Fruit fly (Drosophila melanogaster) whole organism, embryonic: ENCODE results near the gene IntS4.

Experiments
- CG10274 ChIP-seq: fragments of 200-800 bp; sonication (Bioruptor generic); optimal IDR thresholded peaks from 3 replicates; lab custom pipeline; 2017; ENCODE audit warnings: missing biosample characterization, mild to moderate bottlenecking, missing genetic modification characterization
- CG10543 ChIP-seq: fragments of 200-800 bp; sonication (Bioruptor generic); optimal IDR thresholded peaks from 3 replicates; lab custom pipeline; 2017; ENCODE audit warnings: missing biosample characterization, mild to moderate bottlenecking, missing genetic modification characterization, moderate library complexity
- CG11085 ChIP-seq: fragments of 200-800 bp; sonication (Bioruptor generic); IDR thresholded peaks from 2 replicates; pipeline ENCODE4 v1.3.6; 2022; ENCODE audit warnings: missing biosample characterization, missing genetic modification characterization
- CG13775 ChIP-seq: fragments of 200-800 bp; sonication (Bioruptor generic); optimal IDR thresholded peaks from 3 replicates; lab custom pipeline; 2017; ENCODE audit warnings: missing biosample characterization, mild to moderate bottlenecking, missing genetic modification characterization
- CG14667 ChIP-seq: fragments of 200-800 bp; sonication (Bioruptor generic); IDR thresholded peaks from 2 replicates; pipeline ENCODE4 v1.3.6; 2022; ENCODE audit warnings: missing biosample characterization, missing genetic modification characterization
- CG14860 ChIP-seq: fragments of 200-800 bp; sonication (Bioruptor generic); IDR thresholded peaks from 3 replicates; pipeline ENCODE4 v1.3.6; 2022; ENCODE audit warnings: missing biosample characterization, missing genetic modification characterization; ENCODE audit not compliant: partially characterized antibody
- CG15514 ChIP-seq: fragments of 200-800 bp; sonication (Bioruptor generic); optimal IDR thresholded peaks from 3 replicates; lab custom pipeline; 2017; ENCODE audit warnings: missing biosample characterization, missing genetic modification characterization, mild to moderate bottlenecking, moderate library complexity, missing genetic modification reagents
- CG17829 ChIP-seq: fragments of 200-800 bp; optimal IDR thresholded peaks from 2 replicates; lab custom pipeline; 2019; ENCODE audit warnings: missing biosample characterization, mild to moderate bottlenecking, missing genetic modification characterization, moderate library complexity
- CG1792 ChIP-seq: fragments of 200-800 bp; sonication (Bioruptor generic); optimal IDR thresholded peaks from 2 replicates; lab custom pipeline; 2016; ENCODE audit warnings: missing biosample characterization, missing genetic modification characterization
- CG2875 ChIP-seq: fragments of 200-800 bp; sonication (Bioruptor generic); optimal IDR thresholded peaks from 2 replicates; lab custom pipeline; 2017; ENCODE audit warnings: missing biosample characterization, mild to moderate bottlenecking, missing genetic modification characterization, missing genetic modification reagents
- CG2889 ChIP-seq: fragments of 200-800 bp; sonication (Bioruptor generic); IDR thresholded peaks from 3 replicates; pipeline ENCODE4 v1.3.6; 2022; ENCODE audit warnings: missing biosample characterization, missing genetic modification characterization
- CG30403 ChIP-seq: fragments of 200-800 bp; sonication (Bioruptor generic); optimal IDR thresholded peaks from 3 replicates; lab custom pipeline; 2016; ENCODE audit warnings: missing biosample characterization, missing genetic modification characterization
- CG31388 ChIP-seq: fragments of 200-800 bp; sonication (Bioruptor generic); optimal IDR thresholded peaks from 2 replicates; lab custom pipeline; 2016; ENCODE audit warnings: missing biosample characterization, missing genetic modification characterization
- CG32767 ChIP-seq: fragments of 200-800 bp; sonication (Bioruptor generic); IDR thresholded peaks from 2 replicates; pipeline ENCODE4 v1.3.6; 2022; ENCODE audit warnings: missing biosample characterization, missing genetic modification characterization
- CG3281 ChIP-seq: fragments of 200-800 bp; sonication (Bioruptor generic); optimal IDR thresholded peaks from 3 replicates; lab custom pipeline; 2017; ENCODE audit warnings: missing biosample characterization, mild to moderate bottlenecking, missing genetic modification characterization
- CG4617 ChIP-seq: fragments of 200-800 bp; sonication (Bioruptor generic); optimal IDR thresholded peaks from 3 replicates; lab custom pipeline; 2016; ENCODE audit warnings: missing biosample characterization, missing genetic modification characterization, borderline replicate concordance
- CG4707 ChIP-seq: fragments of 200-800 bp; sonication (Bioruptor generic); optimal IDR thresholded peaks from 2 replicates; lab custom pipeline; 2018; ENCODE audit warnings: missing biosample characterization, mild to moderate bottlenecking, missing genetic modification characterization, moderate library complexity
- CG4730 ChIP-seq: fragments of 200-800 bp; sonication (Bioruptor generic); IDR thresholded peaks from 2 replicates; pipeline ENCODE4 v1.3.6; 2022; ENCODE audit warnings: missing biosample characterization, missing genetic modification characterization
- CG4820 ChIP-seq: fragments of 200-800 bp; sonication (Bioruptor generic); optimal IDR thresholded peaks from 3 replicates; lab custom pipeline; 2016; ENCODE audit warnings: missing biosample characterization, missing genetic modification characterization
- CG6689 ChIP-seq: fragments of 200-800 bp; sonication (Bioruptor generic); IDR thresholded peaks from 2 replicates; pipeline ENCODE4 v1.3.6; 2022; ENCODE audit warnings: missing biosample characterization, missing genetic modification characterization
- CG7357 ChIP-seq: fragments of 200-800 bp; sonication (Bioruptor generic); IDR thresholded peaks from 3 replicates; pipeline ENCODE4 v1.3.6; 2022; ENCODE audit warnings: missing biosample characterization, missing genetic modification characterization
- CG7745 ChIP-seq: fragments of 200-800 bp; sonication (Bioruptor generic); optimal IDR thresholded peaks from 2 replicates; lab custom pipeline; 2018; ENCODE audit warnings: missing biosample characterization, mild to moderate bottlenecking, missing genetic modification characterization, moderate library complexity
- CG8281 ChIP-seq: fragments of 200-800 bp; sonication (Bioruptor generic); optimal IDR thresholded peaks from 2 replicates; lab custom pipeline; 2018; ENCODE audit warnings: missing biosample characterization, mild to moderate bottlenecking, missing genetic modification characterization, moderate library complexity
- CHES-1-like ChIP-seq: fragments of 200-800 bp; sonication (Bioruptor generic); optimal IDR thresholded peaks from 2 replicates; lab custom pipeline; 2016; ENCODE audit warnings: missing biosample characterization, missing genetic modification characterization
- D19B ChIP-seq: fragments of 200-800 bp; sonication (Bioruptor generic); optimal IDR thresholded peaks from 2 replicates; lab custom pipeline; 2017; ENCODE audit warnings: missing biosample characterization, mild to moderate bottlenecking, missing genetic modification characterization
- MESR4 ChIP-seq: fragments of 200-800 bp; sonication (Bioruptor generic); optimal IDR thresholded peaks from 2 replicates; lab custom pipeline; 2018; ENCODE audit warnings: missing biosample characterization, mild to moderate bottlenecking, missing genetic modification characterization, moderate library complexity
- Mrtf ChIP-seq: fragments of 200-800 bp; sonication (Bioruptor generic); IDR thresholded peaks from 3 replicates; pipeline ENCODE4 v1.3.6; 2022; ENCODE audit warnings: missing biosample characterization, missing genetic modification characterization
- Rfx ChIP-seq: fragments of 200-800 bp; sonication (Bioruptor generic); IDR thresholded peaks from 2 replicates; pipeline ENCODE4 v1.3.6; 2022; ENCODE audit warnings: missing biosample characterization, missing genetic modification characterization
- Rx ChIP-seq: fragments of 200-800 bp; sonication (Bioruptor generic); IDR thresholded peaks from 2 replicates; pipeline ENCODE4 v1.3.6; 2022; ENCODE audit warnings: missing biosample characterization, missing genetic modification characterization
- Taf1 ChIP-seq: fragments of 200-800 bp; sonication (Bioruptor generic); IDR thresholded peaks from 2 replicates; pipeline ENCODE4 v1.3.6; 2022; ENCODE audit warnings: missing biosample characterization, missing genetic modification characterization
- bcd ChIP-seq: fragments of 200-800 bp; sonication (Bioruptor generic); optimal IDR thresholded peaks from 2 replicates; lab custom pipeline; 2017; ENCODE audit warnings: missing biosample characterization, mild to moderate bottlenecking, missing genetic modification characterization
- bigmax ChIP-seq: fragments of 200-800 bp; sonication (Bioruptor generic); optimal IDR thresholded peaks from 2 replicates; lab custom pipeline; 2018; ENCODE audit warnings: missing biosample characterization, mild to moderate bottlenecking, missing genetic modification characterization
- bsh ChIP-seq, 2 experiments: fragments of 200-800 bp; sonication (Bioruptor generic); optimal IDR thresholded peaks; 2 replicates each; lab custom pipeline; 2017 to 2018; ENCODE audit warnings: mild to moderate bottlenecking in 2 of 2, missing biosample characterization in 2 of 2, missing genetic modification characterization in 2 of 2, moderate library complexity in 1 of 2
- cad ChIP-seq: fragments of >200 bp; optimal IDR thresholded peaks from 2 replicates; lab custom pipeline; 2017; ENCODE audit warnings: missing biosample characterization, missing genetic modification characterization
- dmrt11E ChIP-seq: fragments of 200-800 bp; sonication (Bioruptor generic); optimal IDR thresholded peaks from 3 replicates; lab custom pipeline; 2018; ENCODE audit warnings: missing biosample characterization, mild to moderate bottlenecking, missing genetic modification characterization, moderate library complexity
- dmrt99B ChIP-seq: fragments of 200-800 bp; sonication (Bioruptor generic); optimal IDR thresholded peaks from 2 replicates; lab custom pipeline; 2018; ENCODE audit warnings: missing biosample characterization, mild to moderate bottlenecking, missing genetic modification characterization, moderate library complexity
- gcm2 ChIP-seq: fragments of 200-800 bp; sonication (Bioruptor generic); optimal IDR thresholded peaks from 2 replicates; lab custom pipeline; 2016; ENCODE audit warnings: missing biosample characterization, missing genetic modification characterization
- gem ChIP-seq: fragments of 200-800 bp; sonication (Bioruptor generic); optimal IDR thresholded peaks from 2 replicates; lab custom pipeline; 2019; ENCODE audit warnings: missing biosample characterization, mild to moderate bottlenecking, missing genetic modification characterization, moderate library complexity
- gro ChIP-seq: fragments of 200-800 bp; sonication (Bioruptor generic); optimal IDR thresholded peaks from 2 replicates; lab custom pipeline; 2016; ENCODE audit warnings: missing biosample characterization, missing genetic modification characterization
- h ChIP-seq: fragments of >200 bp; optimal IDR thresholded peaks from 2 replicates; lab custom pipeline; 2017
- hbn ChIP-seq: fragments of 200-800 bp; sonication (Bioruptor generic); IDR thresholded peaks from 2 replicates; pipeline ENCODE4 v1.3.6; 2022; ENCODE audit warnings: missing biosample characterization, missing genetic modification characterization; ENCODE audit not compliant: partially characterized antibody
- ind ChIP-seq: fragments of 200-800 bp; sonication (Bioruptor generic); optimal IDR thresholded peaks from 3 replicates; lab custom pipeline; 2016; ENCODE audit warnings: missing biosample characterization, missing genetic modification characterization
- kni ChIP-seq: fragments of 200-800 bp; sonication (Bioruptor generic); optimal IDR thresholded peaks from 3 replicates; lab custom pipeline; 2017; ENCODE audit warnings: mild to moderate bottlenecking, missing biosample characterization, missing genetic modification reagents, missing genetic modification characterization
- maf-S ChIP-seq: fragments of 200-800 bp; sonication (Bioruptor generic); optimal IDR thresholded peaks from 2 replicates; lab custom pipeline; 2016; ENCODE audit warnings: missing biosample characterization, missing genetic modification characterization
- mam ChIP-seq: fragments of 200-800 bp; sonication (Bioruptor generic); optimal IDR thresholded peaks from 3 replicates; lab custom pipeline; 2016; ENCODE audit warnings: missing biosample characterization, missing genetic modification characterization
- nerfin-2 ChIP-seq: fragments of 200-800 bp; sonication (Bioruptor generic); IDR thresholded peaks from 2 replicates; pipeline ENCODE4 v1.3.6; 2022; ENCODE audit warnings: missing biosample characterization, missing genetic modification characterization; ENCODE audit not compliant: partially characterized antibody
- pb ChIP-seq: fragments of 200-800 bp; sonication (Bioruptor generic); optimal IDR thresholded peaks from 3 replicates; lab custom pipeline; 2016; ENCODE audit warnings: missing biosample characterization, missing genetic modification characterization
- pho ChIP-seq: fragments of 200-800 bp; sonication (Bioruptor generic); optimal IDR thresholded peaks from 2 replicates; lab custom pipeline; 2016; ENCODE audit warnings: missing biosample characterization, missing genetic modification characterization
- schlank ChIP-seq: fragments of 200-800 bp; sonication (Bioruptor generic); optimal IDR thresholded peaks from 2 replicates; lab custom pipeline; 2018; ENCODE audit warnings: missing biosample characterization, mild to moderate bottlenecking, missing genetic modification characterization
- stwl ChIP-seq: fragments of 200-800 bp; sonication (Bioruptor generic); optimal IDR thresholded peaks from 3 replicates; lab custom pipeline; 2018; ENCODE audit warnings: missing biosample characterization, mild to moderate bottlenecking, missing genetic modification characterization, moderate library complexity
- tup ChIP-seq: fragments of 200-800 bp; sonication (Bioruptor generic); optimal IDR thresholded peaks from 2 replicates; lab custom pipeline; 2016; ENCODE audit warnings: missing biosample characterization, mild to moderate bottlenecking, missing genetic modification characterization, moderate library complexity
- z ChIP-seq: fragments of 200-800 bp; sonication (Bioruptor generic); IDR thresholded peaks from 3 replicates; pipeline ENCODE4 v1.3.6; 2022; ENCODE audit warnings: missing biosample characterization, missing genetic modification characterization

Gene IntS4

dm6 chrX:8583159-8583558 lies 24.6 kb upstream of the IntS4 start (continued):
- TF ChIP-seq CG2889: no peak
- TF ChIP-seq CG4707 (GFP tag; lab: Kevin White, UChicago): no peak
- TF ChIP-seq Mrtf (GFP tag; lab: Robert Waterston, UW): 0 out of 3 replicates have a peak, but pooled peaks have one; percentile 34
- TF ChIP-seq CG6689 (GFP tag; lab: Robert Waterston, UW): no peak
- TF ChIP-seq maf-S (GFP tag; lab: Kevin White, UChicago): no peak
- TF ChIP-seq CG3281: peak; percentile 21
- TF ChIP-seq CG10543 (GFP tag; lab: Kevin White, UChicago): peak; percentile 30
- no peak for TF ChIP-seq CG14667 (GFP tag; lab: Robert Waterston, UW)
- TF ChIP-seq pb (GFP tag; lab: Kevin White, UChicago): no peak
- TF ChIP-seq CHES-1-like (GFP tag; lab: Kevin White, UChicago): no peak
- no peak for TF ChIP-seq CG13775
- TF ChIP-seq mam (GFP tag; lab: Kevin White, UChicago): no peak
- TF ChIP-seq nerfin-2 (GFP tag; lab: Robert Waterston, UW): no peak
- TF ChIP-seq bigmax (GFP tag; lab: Kevin White, UChicago): no peak
- TF ChIP-seq D19B (GFP tag; lab: Kevin White, UChicago): no peak
- TF ChIP-seq CG31388 (GFP tag; lab: Kevin White, UChicago): no peak
- no peak for TF ChIP-seq gcm2 (GFP tag; lab: Kevin White, UChicago)
- no peak for TF ChIP-seq CG7357 (GFP tag; lab: Robert Waterston, UW)
- peak; percentile 5 for TF ChIP-seq ind
- TF ChIP-seq CG4730 (GFP tag; lab: Robert Waterston, UW): no peak; the same call in 1 of the 2 replicates
- TF ChIP-seq dmrt99B (tag; lab: Kevin White, UChicago): peak; percentile 16
- no peak for TF ChIP-seq CG4617 (GFP tag; lab: Kevin White, UChicago)
- no peak for TF ChIP-seq Taf1 (GFP tag; lab: Robert Waterston, UW)
- TF ChIP-seq stwl: no peak
- TF ChIP-seq CG32767: no peak
- TF ChIP-seq dmrt11E (tag; lab: Kevin White, UChicago): no peak
- no peak for TF ChIP-seq kni
- no peak for TF ChIP-seq CG8281
- peak; percentile 13 for TF ChIP-seq CG30403
- TF ChIP-seq CG4820: no peak
- TF ChIP-seq CG14860 (GFP tag; lab: Robert Waterston, UW): no peak
- no peak for TF ChIP-seq CG10274 (GFP tag; lab: Kevin White, UChicago)
- no peak for TF ChIP-seq z (GFP tag; lab: Robert Waterston, UW)
- no peak for TF ChIP-seq bsh (GFP tag; optimal IDR thresholded peaks at IDR 0.05; lab: Kevin White, UChicago)
- no peak for TF ChIP-seq CG1792
- TF ChIP-seq MESR4: no peak
- TF ChIP-seq CG17829 (tag; lab: Kevin White, UChicago): no peak
- TF ChIP-seq bcd: no peak
- no peak for TF ChIP-seq CG2875 (GFP tag; lab: Kevin White, UChicago)
- peak; percentile 53; the same call in 1 of the 2 replicates for TF ChIP-seq Rfx (GFP tag; lab: Robert Waterston, UW)
- peak; percentile 47 for TF ChIP-seq gem (tag; lab: Kevin White, UChicago)
- TF ChIP-seq schlank (tag; lab: Kevin White, UChicago): no peak
- no peak for TF ChIP-seq gro
- no peak for TF ChIP-seq cad (GFP tag; lab: Kevin White, UChicago)
- no peak for TF ChIP-seq tup
- no peak for TF ChIP-seq hbn (GFP tag; lab: Robert Waterston, UW)
- no peak for TF ChIP-seq CG11085
- TF ChIP-seq Rx (GFP tag; lab: Robert Waterston, UW): no peak
- TF ChIP-seq CG15514: no peak
- TF ChIP-seq h (lab: Kevin White, UChicago): no peak
- no peak for TF ChIP-seq pho (GFP tag; lab: Kevin White, UChicago)
- no peak for TF ChIP-seq CG7745 (tag; lab: Kevin White, UChicago)
